Worm (Caenorhabditis elegans): ENCODE results near the gene Y46H3C.5.

- TF ChIP-seq ama-1 (optimal IDR thresholded peaks at IDR 0.05): no peak
- TF ChIP-seq sea-1 (GFP tag; conservative IDR thresholded peaks at IDR 0.05): no peak
- TF ChIP-seq B0310.2 (tag; optimal IDR thresholded peaks at IDR 0.05): no peak
- TF ChIP-seq ceh-13 (GFP tag; optimal IDR thresholded peaks at IDR 0.05): no peak
- no peak for TF ChIP-seq hmg-4 (GFP tag; optimal IDR thresholded peaks at IDR 0.05)
- TF ChIP-seq ceh-36 (tag; optimal IDR thresholded peaks at IDR 0.05): no peak
- TF ChIP-seq hnd-1 (tag; optimal IDR thresholded peaks at IDR 0.05): no peak
- TF ChIP-seq pes-1 (GFP tag; IDR thresholded peaks at IDR 0.05): no peak
- no peak for TF ChIP-seq tbx-37 (GFP tag; conservative IDR thresholded peaks at IDR 0.05)
- no peak for TF ChIP-seq hmbx-1 (tag; optimal IDR thresholded peaks at IDR 0.05)
- TF ChIP-seq tbx-11 (GFP tag; IDR thresholded peaks at IDR 0.05): no peak
- TF ChIP-seq flt-1 (GFP tag; IDR thresholded peaks at IDR 0.05): no peak
- no peak for TF ChIP-seq ets-7 (tag; optimal IDR thresholded peaks at IDR 0.05)
- no peak for TF ChIP-seq tra-4 (tag; optimal IDR thresholded peaks at IDR 0.05)
These were observed 9.3 kb upstream of the Y46H3C.5 start, which contains the start of gene srw-90 for ce11 chrV:1701584-1702101.
